Worm (Caenorhabditis elegans) whole organism, early embryonic: ENCODE data around the gene vgln-1.

ENCODE experiments used
- ama-1 ChIP-seq: fragments of 150-350 bp; optimal IDR thresholded peaks from 2 replicates; lab custom pipeline; 2014
- ceh-13 ChIP-seq: fragments of 200-800 bp; sonication (Bioruptor generic); optimal IDR thresholded peaks from 2 replicates; lab custom pipeline; 2018; ENCODE audit warnings: mild to moderate bottlenecking, missing genetic modification characterization, missing compliant biosample characterization
- ets-7 ChIP-seq: sonication (generic microtip); optimal IDR thresholded peaks from 2 replicates; lab custom pipeline; 2016; ENCODE audit warnings: missing genotype, missing genetic modification characterization, missing compliant biosample characterization
- flt-1 ChIP-seq: fragments of 200-800 bp; sonication (Bioruptor generic); IDR thresholded peaks from 2 replicates; pipeline ENCODE4 v1.3.6; 2022; ENCODE audit warnings: missing genetic modification characterization, missing compliant biosample characterization
- hmbx-1 ChIP-seq: sonication (generic microtip); optimal IDR thresholded peaks from 2 replicates; lab custom pipeline; 2016; ENCODE audit warnings: mild to moderate bottlenecking, missing genetic modification characterization, missing compliant biosample characterization
- hmg-4 ChIP-seq: fragments of 200-800 bp; sonication (Bioruptor generic); optimal IDR thresholded peaks from 2 replicates; lab custom pipeline; 2018; ENCODE audit warnings: mild to moderate bottlenecking, missing genetic modification characterization, missing compliant biosample characterization
- hnd-1 ChIP-seq: sonication (generic microtip); optimal IDR thresholded peaks from 2 replicates; lab custom pipeline; 2016; ENCODE audit warnings: missing genetic modification characterization, missing compliant biosample characterization
- sea-1 ChIP-seq: fragments of 200-800 bp; sonication (Bioruptor generic); conservative IDR thresholded peaks from 2 replicates; pipeline ENCODE4 v1.3.6; 2022; ENCODE audit warnings: missing genetic modification characterization, missing compliant biosample characterization
- tbx-11 ChIP-seq: fragments of 200-800 bp; sonication (Bioruptor generic); IDR thresholded peaks from 2 replicates; pipeline ENCODE4 v1.3.6; 2022; ENCODE audit warnings: missing genetic modification characterization, missing compliant biosample characterization
- tbx-37 ChIP-seq: fragments of 200-800 bp; sonication (Bioruptor generic); conservative IDR thresholded peaks from 2 replicates; pipeline ENCODE4 v1.3.6; 2022; ENCODE audit warnings: missing genetic modification reagents, missing genetic modification characterization, missing compliant biosample characterization
- tra-4 ChIP-seq: sonication (generic microtip); optimal IDR thresholded peaks from 2 replicates; lab custom pipeline; 2017; ENCODE audit warnings: missing genetic modification characterization, missing compliant biosample characterization

- TF ChIP-seq tbx-37 (GFP tag; lab: Robert Waterston, UW) (no peak), hnd-1 (tag; lab: Kevin White, UChicago) (no peak), hmbx-1 (tag; lab: Kevin White, UChicago) (no peak), flt-1 (no peak), ama-1 (lab: Kevin White, UChicago) (no peak), ets-7 (tag; lab: Kevin White, UChicago) (no peak), sea-1 (GFP tag; lab: Robert Waterston, UW) (no peak), tra-4 (no peak), tbx-11 (GFP tag; lab: Robert Waterston, UW) (no peak), hmg-4 (GFP tag; lab: Kevin White, UChicago) (no peak), ceh-13 (GFP tag; lab: Kevin White, UChicago) (no peak)
These were observed 22.7 kb downstream of the vgln-1 start for ce11 chrII:9868207-9868606.
